Fruit fly (Drosophila melanogaster): Measurements from ENCODE around the gene CG34150.

Gene CG34150

DNA sequence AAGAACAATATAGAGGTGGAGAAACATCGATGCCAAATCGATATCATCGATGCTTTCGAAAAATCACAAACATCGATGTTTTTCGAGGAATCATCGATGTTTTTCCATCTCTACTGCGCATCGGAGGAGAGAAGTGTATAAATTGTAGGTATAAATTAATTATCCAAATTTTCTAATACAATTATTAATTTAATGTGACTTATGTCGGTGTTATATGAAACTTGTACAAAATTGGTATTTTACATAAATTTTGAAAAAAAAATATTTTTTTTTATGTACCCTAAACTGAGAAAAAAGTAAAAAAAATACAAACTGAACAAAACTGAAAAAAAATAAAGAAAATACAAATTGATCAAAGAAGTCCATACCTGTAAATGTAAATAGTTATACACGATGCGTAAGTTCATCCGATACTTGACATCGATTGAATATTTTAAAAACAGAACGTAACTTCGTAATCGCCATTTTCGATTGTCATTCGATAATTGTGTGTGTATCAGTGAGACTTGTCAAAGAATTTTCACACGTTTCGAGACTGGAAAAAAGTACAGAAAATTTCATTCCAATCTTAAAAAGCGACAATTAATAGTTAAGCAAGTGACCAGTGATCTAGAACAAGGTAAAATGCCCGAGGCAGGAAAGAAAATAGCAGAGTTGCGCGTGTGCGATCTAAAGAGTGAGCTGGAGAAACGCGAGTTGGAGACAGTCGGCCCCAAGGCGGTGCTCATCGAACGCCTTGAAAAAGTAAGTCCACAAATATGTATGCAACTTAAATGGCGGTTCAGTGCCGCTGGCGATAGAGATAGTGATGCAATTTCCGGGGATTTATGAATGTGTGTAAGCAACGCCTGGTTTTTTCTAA is 3.2 kb downstream of the CG34150 start, which contains the start of the genes CG5808 and Saf-B (continued):
- TF ChIP-seq fd64A (GFP tag; optimal IDR thresholded peaks at IDR 0.05) (no peak), CG6854 (GFP tag; optimal IDR thresholded peaks at IDR 0.05) (no peak), tll (GFP tag; optimal IDR thresholded peaks at IDR 0.05) (no peak), CG9817 (tag; optimal IDR thresholded peaks at IDR 0.05) (no peak), CG10209 (GFP tag; optimal IDR thresholded peaks at IDR 0.05) (no peak), wor (GFP tag; IDR thresholded peaks at IDR 0.05) (no peak), CG10267 (tag; optimal IDR thresholded peaks at IDR 0.05) (peak; percentile 67), sna (GFP tag; IDR thresholded peaks at IDR 0.05; ENCODE audit: partially characterized antibody) (peak; percentile 56), schlank (tag; optimal IDR thresholded peaks at IDR 0.05) (no peak), sug (tag; optimal IDR thresholded peaks at IDR 0.05) (no peak), CoRest (tag; optimal IDR thresholded peaks at IDR 0.05) (peak; percentile 65), unc-4 (GFP tag; IDR thresholded peaks at IDR 0.05; ENCODE audit: partially characterized antibody) (peak; percentile 77), Hmr (GFP tag; optimal IDR thresholded peaks at IDR 0.05) (no peak), trem (tag; optimal IDR thresholded peaks at IDR 0.05) (peak; percentile 68), en (GFP tag; optimal IDR thresholded peaks at IDR 0.05) (no peak), Spps (tag; optimal IDR thresholded peaks at IDR 0.05) (peak; percentile 8), ac (GFP tag; optimal IDR thresholded peaks at IDR 0.05) (no peak), CG4707 (GFP tag; optimal IDR thresholded peaks at IDR 0.05) (no peak), CG6765 (GFP tag; optimal IDR thresholded peaks at IDR 0.05) (no peak), CG15269 (tag; optimal IDR thresholded peaks at IDR 0.05) (no peak), cato (GFP tag; optimal IDR thresholded peaks at IDR 0.05; ENCODE audit: borderline replicate concordance) (no peak), CG18619 (GFP tag; optimal IDR thresholded peaks at IDR 0.05) (no peak), CG15073 (GFP tag; optimal IDR thresholded peaks at IDR 0.05) (no peak), CG13775 (GFP tag; optimal IDR thresholded peaks at IDR 0.05) (peak; percentile 61), so (GFP tag; IDR thresholded peaks at IDR 0.05) (no peak), CG15696 (tag; optimal IDR thresholded peaks at IDR 0.05) (peak; percentile 43), klu (GFP tag; IDR thresholded peaks at IDR 0.05) (no peak; the same call in 1 of the 2 replicates), CG11456 (GFP tag; IDR thresholded peaks at IDR 0.05) (no peak), CG15514 (GFP tag; optimal IDR thresholded peaks at IDR 0.05) (peak; percentile 41), CG7963 (GFP tag; IDR thresholded peaks at IDR 0.05; ENCODE audit: partially characterized antibody) (peak; percentile 81), CG8478 (optimal IDR thresholded peaks at IDR 0.05) (no peak), CG14667 (GFP tag; IDR thresholded peaks at IDR 0.05) (peak; percentile 38; the same call in 1 of the 2 replicates), esg (GFP tag; conservative IDR thresholded peaks at IDR 0.05) (peak; percentile 33; the same call in 1 of the 2 replicates), CG14441 (GFP tag; IDR thresholded peaks at IDR 0.05) (peak; percentile 43; the same call in 1 of the 2 replicates), vfl (GFP tag; optimal IDR thresholded peaks at IDR 0.05) (no peak), CG8924 (tag; optimal IDR thresholded peaks at IDR 0.05) (peak; percentile 70), CG1602 (GFP tag; optimal IDR thresholded peaks at IDR 0.05) (peak; percentile 17), seq (GFP tag; IDR thresholded peaks at IDR 0.05) (no peak; the same call in 1 of the 2 replicates), sqz (GFP tag; optimal IDR thresholded peaks at IDR 0.05) (no peak), oc (tag; optimal IDR thresholded peaks at IDR 0.05) (no peak), slbo (GFP tag; IDR thresholded peaks at IDR 0.05) (peak; percentile 60), grau (tag; optimal IDR thresholded peaks at IDR 0.05) (no peak), CG31365 (tag; optimal IDR thresholded peaks at IDR 0.05) (no peak), ap (GFP tag; IDR thresholded peaks at IDR 0.05) (peak; percentile 26; the same call in 1 of the 2 replicates), pnt (GFP tag; optimal IDR thresholded peaks at IDR 0.05) (no peak), HLHmδ (GFP tag; optimal IDR thresholded peaks at IDR 0.05) (no peak), CG10274 (GFP tag; optimal IDR thresholded peaks at IDR 0.05) (no peak), CG11398 (GFP tag; optimal IDR thresholded peaks at IDR 0.05) (no peak)

All from whole organism, embryonic.